Worm (Caenorhabditis elegans): ENCODE data around the gene sre-6.

Gene sre-6

ce11 chrV:10807862-10808327 lies 45.3 kb upstream of the sre-6 start, which contains the start of gene plrg-1 (continued):
- TF ChIP-seq lin-35 (GFP tag; optimal IDR thresholded peaks at IDR 0.05) (peak in 1 of 3 experiments; percentile 76), aptf-3 (GFP tag; IDR thresholded peaks at IDR 0.05) (no peak), aptf-2 (GFP tag; conservative IDR thresholded peaks at IDR 0.05) (no peak; the same call in 1 of the 2 replicates), rpc-1 (optimal IDR thresholded peaks at IDR 0.05) (peak; percentile 47), rpc-1 (tag; optimal IDR thresholded peaks at IDR 0.05) (no peak), him-1 (tag; optimal IDR thresholded peaks at IDR 0.05) (peak; percentile 47), madf-8 (GFP tag; conservative IDR thresholded peaks at IDR 0.05) (peak; percentile 48; the same call in 1 of the 2 replicates), Y79H2A.3 (GFP tag; conservative IDR thresholded peaks at IDR 0.05) (0 out of 2 replicates have a peak, but pooled peaks have one; percentile 74), ztf-22 (GFP tag; optimal IDR thresholded peaks at IDR 0.05) (no peak), unc-62 (GFP tag; optimal IDR thresholded peaks at IDR 0.05) (no peak), ZK185.1 (tag; optimal IDR thresholded peaks at IDR 0.05; ENCODE audit: poor library complexity, severe bottlenecking) (peak; percentile 91), F23B12.7 (tag; optimal IDR thresholded peaks at IDR 0.05; ENCODE audit: insufficient read depth) (peak; percentile 84), Y53G8AR.9 (GFP tag; conservative IDR thresholded peaks at IDR 0.05) (peak; percentile 85), dox-1 (GFP tag; IDR thresholded peaks at IDR 0.05) (peak; percentile 98), sdz-38 (tag; optimal IDR thresholded peaks at IDR 0.05) (no peak), zfh-2 (GFP tag; conservative IDR thresholded peaks at IDR 0.05) (peak; percentile 69), dpl-1 (GFP tag; optimal IDR thresholded peaks at IDR 0.05) (peak; percentile 74), B0336.3 (GFP tag; IDR thresholded peaks at IDR 0.05) (peak; percentile 84), F55B11.4 (tag; optimal IDR thresholded peaks at IDR 0.05; ENCODE audit: borderline replicate concordance, insufficient read depth) (no peak), attf-3 (GFP tag; conservative IDR thresholded peaks at IDR 0.05) (peak; percentile 75), athp-1 (tag; optimal IDR thresholded peaks at IDR 0.05) (peak; percentile 84), ztf-26 (tag; optimal IDR thresholded peaks at IDR 0.05) (peak; percentile 32), F52B5.7 (tag; optimal IDR thresholded peaks at IDR 0.05) (peak; percentile 58), hmg-20 (GFP tag; IDR thresholded peaks at IDR 0.05) (peak; percentile 79), hlh-26 (GFP tag; conservative IDR thresholded peaks at IDR 0.05) (no peak), ztf-3 (GFP tag; optimal IDR thresholded peaks at IDR 0.05) (no peak), nhr-27 (tag; optimal IDR thresholded peaks at IDR 0.05) (no peak), K12H6.12 (tag; optimal IDR thresholded peaks at IDR 0.05) (peak; percentile 45), bed-2 (GFP tag; IDR thresholded peaks at IDR 0.05) (no peak), lsy-27 (tag; optimal IDR thresholded peaks at IDR 0.05; ENCODE audit: borderline replicate concordance, insufficient read depth) (peak; percentile 57), F33H1.4 (GFP tag; IDR thresholded peaks at IDR 0.05) (peak; percentile 55), xnd-1 (tag; optimal IDR thresholded peaks at IDR 0.05) (peak; percentile 28), somi-1 (GFP tag; optimal IDR thresholded peaks at IDR 0.05) (peak; percentile 27), let-526 (GFP tag; IDR thresholded peaks at IDR 0.05) (no peak), ceh-100 (GFP tag; IDR thresholded peaks at IDR 0.05) (peak; percentile 88), cebp-2 (GFP tag; IDR thresholded peaks at IDR 0.05) (0 out of 2 replicates have a peak, but pooled peaks have one; percentile 74), lsl-1 (GFP tag; optimal IDR thresholded peaks at IDR 0.05) (peak; percentile 74), sptf-2 (GFP tag; optimal IDR thresholded peaks at IDR 0.05) (no peak), hmg-1.2 (GFP tag; IDR thresholded peaks at IDR 0.05) (peak; percentile 86), unc-130 (GFP tag; optimal IDR thresholded peaks at IDR 0.05) (peak; percentile 58), sea-2 (GFP tag; IDR thresholded peaks at IDR 0.05) (no peak), F57C9.4 (tag; optimal IDR thresholded peaks at IDR 0.05) (no peak), atf-7 (tag; optimal IDR thresholded peaks at IDR 0.05) (peak; percentile 58), rcor-1 (GFP tag; IDR thresholded peaks at IDR 0.05) (peak; percentile 93), F39B2.1 (GFP tag; IDR thresholded peaks at IDR 0.05) (no peak), ccch-3 (GFP tag; optimal IDR thresholded peaks at IDR 0.05) (no peak), ztf-25 (GFP tag; IDR thresholded peaks at IDR 0.05) (0 out of 2 replicates have a peak, but pooled peaks have one; percentile 73), snpc-4 (GFP tag; optimal IDR thresholded peaks at IDR 0.05) (peak; percentile 35), snpc-4 (tag; optimal IDR thresholded peaks at IDR 0.05) (peak; percentile 35 to 72 (median 70))

All from whole organism, young adult.